Fruit fly (Drosophila melanogaster) whole organism, embryonic: ENCODE data around the gene yellow-b.

Source experiments
- CG10431 ChIP-seq: fragments of 200-800 bp; sonication (Bioruptor generic); optimal IDR thresholded peaks from 3 replicates; lab custom pipeline; 2018; ENCODE audit warnings: missing biosample characterization, mild to moderate bottlenecking, missing genetic modification characterization
- CG10654 ChIP-seq: fragments of 200-800 bp; sonication (Bioruptor generic); optimal IDR thresholded peaks from 2 replicates; lab custom pipeline; 2016; ENCODE audit warnings: missing biosample characterization, missing genetic modification characterization
- CG11093 ChIP-seq: fragments of 200-800 bp; sonication (Bioruptor generic); IDR thresholded peaks from 3 replicates; pipeline ENCODE4 v1.3.6; 2022; ENCODE audit warnings: missing biosample characterization, missing genetic modification characterization
- CG11695 ChIP-seq: fragments of 200-800 bp; sonication (Bioruptor generic); IDR thresholded peaks from 3 replicates; pipeline ENCODE4 v1.3.6; 2022; ENCODE audit warnings: missing biosample characterization, missing genetic modification characterization
- CG11696 ChIP-seq: fragments of 200-800 bp; sonication (Bioruptor generic); IDR thresholded peaks from 2 replicates; pipeline ENCODE4 v1.3.6; 2022; ENCODE audit warnings: missing biosample characterization, missing genetic modification characterization
- CG1233 ChIP-seq: fragments of 200-800 bp; sonication (Bioruptor generic); optimal IDR thresholded peaks from 4 replicates; lab custom pipeline; 2018; ENCODE audit warnings: missing biosample characterization, mild to moderate bottlenecking, missing genetic modification characterization
- CG13296 ChIP-seq: fragments of 200-800 bp; sonication (Bioruptor generic); optimal IDR thresholded peaks from 3 replicates; lab custom pipeline; 2018; ENCODE audit warnings: missing biosample characterization, mild to moderate bottlenecking, missing genetic modification characterization
- CG15514 ChIP-seq: fragments of 200-800 bp; sonication (Bioruptor generic); optimal IDR thresholded peaks from 3 replicates; lab custom pipeline; 2017; ENCODE audit warnings: missing biosample characterization, missing genetic modification characterization, mild to moderate bottlenecking, moderate library complexity, missing genetic modification reagents
- CG18599 ChIP-seq: fragments of 200-800 bp; sonication (Bioruptor generic); optimal IDR thresholded peaks from 3 replicates; lab custom pipeline; 2017; ENCODE audit warnings: missing biosample characterization, missing genetic modification characterization, mild to moderate bottlenecking, moderate library complexity, missing genetic modification reagents
- CG2120 ChIP-seq: fragments of 200-800 bp; sonication (Bioruptor generic); optimal IDR thresholded peaks from 3 replicates; lab custom pipeline; 2016; ENCODE audit warnings: missing biosample characterization, missing genetic modification characterization
- CG2712 ChIP-seq: fragments of 200-800 bp; optimal IDR thresholded peaks from 3 replicates; lab custom pipeline; 2019; ENCODE audit warnings: missing biosample characterization, mild to moderate bottlenecking, missing genetic modification characterization, moderate library complexity
- CG2875 ChIP-seq: fragments of 200-800 bp; sonication (Bioruptor generic); optimal IDR thresholded peaks from 2 replicates; lab custom pipeline; 2017; ENCODE audit warnings: missing biosample characterization, mild to moderate bottlenecking, missing genetic modification characterization, missing genetic modification reagents
- CG31365 ChIP-seq: fragments of 200-800 bp; sonication (Bioruptor generic); optimal IDR thresholded peaks from 2 replicates; lab custom pipeline; 2018; ENCODE audit warnings: missing biosample characterization, mild to moderate bottlenecking, missing genetic modification characterization
- CG32772 ChIP-seq: fragments of 200-800 bp; sonication (Bioruptor generic); IDR thresholded peaks from 2 replicates; pipeline ENCODE4 v1.3.6; 2022; ENCODE audit warnings: missing biosample characterization, missing genetic modification characterization
- CG3281 ChIP-seq: fragments of 200-800 bp; sonication (Bioruptor generic); optimal IDR thresholded peaks from 3 replicates; lab custom pipeline; 2017; ENCODE audit warnings: missing biosample characterization, mild to moderate bottlenecking, missing genetic modification characterization
- CG34422 ChIP-seq: fragments of 200-800 bp; sonication (Bioruptor generic); IDR thresholded peaks from 3 replicates; pipeline ENCODE4 v1.3.6; 2022; ENCODE audit warnings: missing biosample characterization, missing genetic modification characterization
- CG4730 ChIP-seq: fragments of 200-800 bp; sonication (Bioruptor generic); IDR thresholded peaks from 2 replicates; pipeline ENCODE4 v1.3.6; 2022; ENCODE audit warnings: missing biosample characterization, missing genetic modification characterization
- CG4854 ChIP-seq: fragments of 200-800 bp; sonication (Bioruptor generic); optimal IDR thresholded peaks from 2 replicates; lab custom pipeline; 2016; ENCODE audit warnings: missing biosample characterization, missing genetic modification characterization, inconsistent platforms
- CG7271 ChIP-seq: fragments of 200-800 bp; sonication (Bioruptor generic); optimal IDR thresholded peaks from 2 replicates; lab custom pipeline; 2018; ENCODE audit warnings: missing biosample characterization, mild to moderate bottlenecking, missing genetic modification characterization, moderate library complexity
- CG7372 ChIP-seq: fragments of 200-800 bp; sonication (Bioruptor generic); IDR thresholded peaks from 2 replicates; pipeline ENCODE4 v1.3.6; 2022; ENCODE audit warnings: missing biosample characterization, missing genetic modification characterization
- Dad ChIP-seq: fragments of 200-800 bp; sonication (Bioruptor generic); optimal IDR thresholded peaks from 3 replicates; lab custom pipeline; 2016; ENCODE audit warnings: missing biosample characterization, missing genetic modification characterization
- Elba2 ChIP-seq: fragments of 200-800 bp; sonication (Bioruptor generic); optimal IDR thresholded peaks from 3 replicates; lab custom pipeline; 2016; ENCODE audit warnings: missing biosample characterization, missing genetic modification characterization
- Fer1 ChIP-seq: fragments of 200-800 bp; sonication (Bioruptor generic); optimal IDR thresholded peaks from 2 replicates; lab custom pipeline; 2017; ENCODE audit warnings: missing biosample characterization, mild to moderate bottlenecking, missing genetic modification characterization
- Fer3 ChIP-seq: fragments of 200-800 bp; sonication (Bioruptor generic); optimal IDR thresholded peaks from 2 replicates; lab custom pipeline; 2018; ENCODE audit warnings: missing biosample characterization, mild to moderate bottlenecking, missing genetic modification characterization, moderate library complexity
- Med ChIP-seq: fragments of 200-800 bp; sonication (Bioruptor generic); peaks from one replicate; lab custom pipeline; 2016; ENCODE audit warnings: missing biosample characterization, missing genetic modification characterization, mild to moderate bottlenecking, inconsistent platforms, moderate library complexity
- Meics ChIP-seq: fragments of 200-800 bp; sonication (Bioruptor generic); optimal IDR thresholded peaks from 2 replicates; lab custom pipeline; 2017; ENCODE audit warnings: missing biosample characterization, mild to moderate bottlenecking, missing genetic modification characterization
- Nf-YC ChIP-seq: fragments of 200-800 bp; optimal IDR thresholded peaks from 3 replicates; lab custom pipeline; 2019; ENCODE audit warnings: missing biosample characterization, mild to moderate bottlenecking, missing genetic modification characterization, moderate library complexity
- Sox100B ChIP-seq: fragments of 200-800 bp; sonication (Bioruptor generic); optimal IDR thresholded peaks from 3 replicates; lab custom pipeline; 2018; ENCODE audit warnings: missing biosample characterization, mild to moderate bottlenecking, missing genetic modification characterization
- abd-A ChIP-seq: fragments of 200-800 bp; sonication (Bioruptor generic); optimal IDR thresholded peaks from 3 replicates; lab custom pipeline; 2019; ENCODE audit warnings: missing biosample characterization, mild to moderate bottlenecking, missing genetic modification characterization, moderate library complexity
- cad ChIP-seq: fragments of >200 bp; optimal IDR thresholded peaks from 2 replicates; lab custom pipeline; 2017; ENCODE audit warnings: missing biosample characterization, missing genetic modification characterization
- cwo ChIP-seq: fragments of 200-800 bp; sonication (Bioruptor generic); optimal IDR thresholded peaks from 3 replicates; lab custom pipeline; 2017; ENCODE audit warnings: missing biosample characterization, missing genetic modification characterization, mild to moderate bottlenecking, moderate library complexity, missing genetic modification reagents
- fd96Cb ChIP-seq: fragments of 200-800 bp; sonication (Bioruptor generic); optimal IDR thresholded peaks from 2 replicates; lab custom pipeline; 2018; ENCODE audit warnings: missing biosample characterization, mild to moderate bottlenecking, missing genetic modification characterization, moderate library complexity
- grau ChIP-seq: fragments of 200-800 bp; optimal IDR thresholded peaks from 3 replicates; lab custom pipeline; 2019; ENCODE audit warnings: missing biosample characterization, mild to moderate bottlenecking, missing genetic modification characterization, moderate library complexity
- her ChIP-seq: fragments of 200-800 bp; sonication (Bioruptor generic); optimal IDR thresholded peaks from 2 replicates; lab custom pipeline; 2016; ENCODE audit warnings: missing biosample characterization, missing genetic modification characterization
- hth ChIP-seq: fragments of >200 bp; optimal IDR thresholded peaks from 2 replicates; lab custom pipeline; 2017; ENCODE audit warnings: inconsistent platforms
- pb ChIP-seq: fragments of 200-800 bp; sonication (Bioruptor generic); optimal IDR thresholded peaks from 3 replicates; lab custom pipeline; 2016; ENCODE audit warnings: missing biosample characterization, missing genetic modification characterization
- pnt ChIP-seq: fragments of 200-800 bp; sonication (Bioruptor generic); optimal IDR thresholded peaks from 3 replicates; lab custom pipeline; 2016; ENCODE audit warnings: missing biosample characterization, missing genetic modification characterization
- prd ChIP-seq, 3 experiments: fragments of >200 bp in 2 of 3; fragments of 200-800 bp in 1 of 3; sonication (Bioruptor generic) in 1 of 3; optimal IDR thresholded peaks in 2 of 3; IDR thresholded peaks in 1 of 3; 2 replicates in 2 of 3; 3 replicates in 1 of 3; pipeline versions ENCODE4 v1.3.6 to Lab custom; 2017 to 2022; ENCODE audit warnings: missing biosample characterization in 1 of 3, missing genetic modification characterization in 1 of 3
- scrt ChIP-seq: fragments of 200-800 bp; sonication (Bioruptor generic); optimal IDR thresholded peaks from 2 replicates; lab custom pipeline; 2018; ENCODE audit warnings: missing biosample characterization, mild to moderate bottlenecking, missing genetic modification characterization, moderate library complexity
- sens ChIP-seq: fragments of 200-800 bp; sonication (Bioruptor generic); peaks from one replicate; lab custom pipeline; 2016; ENCODE audit warnings: missing biosample characterization, missing genetic modification characterization
- sr ChIP-seq: fragments of 200-800 bp; sonication (Bioruptor generic); IDR thresholded peaks from 3 replicates; pipeline ENCODE4 v1.3.6; 2022; ENCODE audit warnings: missing biosample characterization, missing genetic modification characterization
- stc ChIP-seq: fragments of 200-800 bp; sonication (Bioruptor generic); IDR thresholded peaks from 2 replicates; pipeline ENCODE4 v1.3.6; 2022; ENCODE audit warnings: missing biosample characterization, missing genetic modification characterization
- sug ChIP-seq: fragments of 200-800 bp; optimal IDR thresholded peaks from 2 replicates; lab custom pipeline; 2019; ENCODE audit warnings: missing biosample characterization, mild to moderate bottlenecking, missing genetic modification characterization, moderate library complexity
- tap ChIP-seq: fragments of 200-800 bp; optimal IDR thresholded peaks from 3 replicates; lab custom pipeline; 2019; ENCODE audit warnings: missing biosample characterization, mild to moderate bottlenecking, missing genetic modification characterization, moderate library complexity
- vvl ChIP-seq: fragments of 200-800 bp; sonication (Bioruptor generic); IDR thresholded peaks from 2 replicates; pipeline ENCODE4 v1.3.6; 2022; ENCODE audit warnings: missing biosample characterization, missing genetic modification characterization
- wor ChIP-seq: fragments of 200-800 bp; sonication (Bioruptor generic); IDR thresholded peaks from 2 replicates; pipeline ENCODE4 v1.3.6; 2022; ENCODE audit warnings: missing biosample characterization, missing genetic modification characterization
- zfh1 ChIP-seq: fragments of 200-800 bp; sonication (Bioruptor generic); IDR thresholded peaks from 3 replicates; pipeline ENCODE4 v1.3.6; 2022; ENCODE audit warnings: missing biosample characterization, missing genetic modification characterization

yellow-b gene

dm6 chr2L:16715841-16716701 is 38.1 kb upstream of the yellow-b start, which contains the start of the genes Cyt-c-d and CG31808 (continued):
- TF ChIP-seq pnt (GFP tag; lab: Kevin White, UChicago) (peak; percentile 92), Dad (peak; percentile 91), zfh1 (GFP tag; lab: Robert Waterston, UW) (peak; percentile 97), cad (GFP tag; lab: Kevin White, UChicago) (no peak), vvl (GFP tag; lab: Robert Waterston, UW) (peak; percentile 99), her (GFP tag; lab: Kevin White, UChicago) (peak; percentile 80), sug (tag; lab: Kevin White, UChicago) (peak; percentile 82), sr (GFP tag; lab: Robert Waterston, UW) (peak; percentile 87), CG4854 (GFP tag; lab: Kevin White, UChicago) (peak; percentile 92), CG2875 (GFP tag; lab: Kevin White, UChicago) (peak; percentile 97), hth (lab: Kevin White, UChicago) (no peak), Meics (GFP tag; lab: Kevin White, UChicago) (peak; percentile 95), CG11093 (GFP tag; lab: Robert Waterston, UW) (peak; percentile 97)

DNA sequence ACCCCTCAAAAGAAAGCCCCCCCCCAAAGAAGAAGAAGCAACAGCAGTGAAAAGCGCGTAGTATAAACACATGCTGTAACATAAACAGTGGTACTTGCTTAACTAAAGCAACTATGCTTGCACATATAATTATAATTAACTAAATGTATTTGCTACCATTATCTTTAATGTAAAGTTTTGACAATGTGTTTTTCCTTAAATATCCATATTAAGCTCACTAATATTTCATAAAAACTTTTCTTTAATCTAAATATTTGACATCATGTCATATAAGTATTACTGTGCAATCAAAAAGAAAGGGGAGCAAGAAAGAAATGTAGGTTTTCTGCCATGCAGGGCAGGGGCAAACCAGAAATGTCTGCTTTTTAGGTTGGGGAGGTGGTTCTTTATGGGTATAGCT is 37.4 kb upstream of the yellow-b start:
- TF ChIP-seq scrt = peak; percentile 40
- TF ChIP-seq CG7271 (tag; lab: Kevin White, UChicago) = no peak
- no peak for TF ChIP-seq Elba2 (GFP tag; lab: Kevin White, UChicago)
- TF ChIP-seq CG10431 = no peak
- TF ChIP-seq CG18599 (GFP tag; lab: Kevin White, UChicago) = peak; percentile 72
- peak; percentile 74 for TF ChIP-seq sens (GFP tag; lab: Kevin White, UChicago)
- no peak for TF ChIP-seq CG11695 (GFP tag; lab: Robert Waterston, UW)
- TF ChIP-seq Fer3 (tag; lab: Kevin White, UChicago) = peak; percentile 44
- no peak for TF ChIP-seq prd (optimal IDR thresholded peaks at IDR 0.05; lab: Kevin White, UChicago)
- peak; percentile 44; the same call in 1 of the 3 replicates for TF ChIP-seq prd (GFP tag; IDR thresholded peaks at IDR 0.05; lab: Robert Waterston, UW)
- TF ChIP-seq abd-A = peak; percentile 67
- TF ChIP-seq CG32772 (GFP tag; lab: Robert Waterston, UW) = peak; percentile 63; the same call in 1 of the 2 replicates
- peak; percentile 11 for TF ChIP-seq CG10654 (GFP tag; lab: Kevin White, UChicago)
- peak; percentile 32 for TF ChIP-seq CG2712 (tag; lab: Kevin White, UChicago)
- peak; percentile 16 for TF ChIP-seq fd96Cb
- TF ChIP-seq CG34422 = 0 out of 3 replicates have a peak, but pooled peaks have one; percentile 34
- peak; percentile 30 for TF ChIP-seq Sox100B (GFP tag; lab: Kevin White, UChicago)
- peak; percentile 28 for TF ChIP-seq CG15514
- TF ChIP-seq cwo (GFP tag; lab: Kevin White, UChicago) = peak; percentile 43
- TF ChIP-seq Med (GFP tag; lab: Kevin White, UChicago) = peak; percentile 3
- peak; percentile 53 for TF ChIP-seq CG3281 (GFP tag; lab: Kevin White, UChicago)
- TF ChIP-seq stc = no peak
- peak; percentile 10 for TF ChIP-seq grau (tag; lab: Kevin White, UChicago)
- TF ChIP-seq Nf-YC (tag; lab: Kevin White, UChicago) = peak; percentile 19
- TF ChIP-seq CG4730 (GFP tag; lab: Robert Waterston, UW) = peak; percentile 38; the same call in 1 of the 2 replicates
- TF ChIP-seq pb (GFP tag; lab: Kevin White, UChicago) = no peak
- TF ChIP-seq CG1233 (GFP tag; lab: Kevin White, UChicago) = peak; percentile 12
- TF ChIP-seq CG2120 (GFP tag; lab: Kevin White, UChicago) = no peak
- no peak for TF ChIP-seq wor
- TF ChIP-seq Fer1 (GFP tag; lab: Kevin White, UChicago) = peak; percentile 34
- TF ChIP-seq CG31365 = no peak
- peak; percentile 13; the same call in 1 of the 2 replicates for TF ChIP-seq CG7372
- TF ChIP-seq tap = peak; percentile 54
- peak; percentile 30 for TF ChIP-seq CG13296 (GFP tag; lab: Kevin White, UChicago)
- TF ChIP-seq CG11696 (GFP tag; lab: Robert Waterston, UW) = 0 out of 2 replicates have a peak, but pooled peaks have one; percentile 10
